Worm (Caenorhabditis elegans): ENCODE data around the gene ceh-32.

Gene ceh-32

DNA sequence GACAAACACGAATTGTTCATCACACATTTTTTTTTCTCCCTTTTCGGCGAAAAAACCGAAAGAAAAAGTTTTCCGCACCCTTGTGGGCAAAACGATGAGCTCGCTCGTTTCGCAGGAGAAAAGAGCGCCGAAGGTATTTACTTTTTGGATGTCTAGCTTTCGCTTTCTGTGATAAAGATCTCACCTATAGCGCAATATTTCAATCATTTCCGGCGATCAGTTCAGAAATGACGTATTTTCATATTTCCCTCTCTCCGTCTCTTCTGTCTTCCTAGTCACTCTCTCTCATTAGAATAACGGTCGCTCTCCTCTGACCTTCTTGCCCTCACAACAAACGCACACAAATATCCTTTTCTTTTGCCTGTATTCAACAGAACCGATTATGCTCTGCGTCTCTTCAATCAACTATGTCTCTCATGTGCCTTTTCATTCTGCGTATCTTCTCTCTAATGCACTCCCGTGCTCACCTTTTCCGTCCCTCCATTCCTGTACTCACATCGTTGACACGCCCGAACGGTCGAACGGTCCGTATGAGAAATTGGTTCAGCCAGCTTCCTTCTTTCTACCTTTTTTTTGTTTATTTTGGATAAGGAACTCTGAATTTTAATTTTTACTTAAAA is 31.3 kb downstream of the ceh-32 start:
- TF ChIP-seq skn-1 (tag; optimal IDR thresholded peaks at IDR 0.05) (no peak), nhr-25 (tag; optimal IDR thresholded peaks at IDR 0.05) (peak; percentile 36), nhr-23 (tag; optimal IDR thresholded peaks at IDR 0.05) (peak; percentile 23), ama-1 (optimal IDR thresholded peaks at IDR 0.05) (no peak), pqm-1 (tag; optimal IDR thresholded peaks at IDR 0.05) (peak; percentile 1)

DNA sequence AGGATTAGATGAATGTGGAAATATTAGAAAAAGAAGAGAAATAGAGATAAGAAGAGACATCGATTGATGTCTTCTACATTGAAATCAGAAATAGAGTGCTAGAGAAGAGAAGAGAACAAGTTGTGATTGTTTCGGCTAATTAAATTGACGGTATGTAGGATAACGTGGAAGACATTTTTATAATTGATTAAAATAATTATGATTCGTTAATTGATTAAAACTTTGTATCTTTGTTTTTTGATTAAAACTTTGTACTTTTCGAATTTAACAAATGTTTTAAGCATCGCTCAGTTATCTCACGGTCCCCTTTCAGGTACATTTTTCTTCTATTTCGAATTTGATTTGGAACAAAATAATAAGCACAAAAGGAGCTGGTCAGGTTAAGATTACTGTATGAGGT is 32.7 kb downstream of the ceh-32 start, which contains the start of gene lgc-44:
lgc-44 (minus strand) TSS at position 101 of the 400 bp plus-strand sequence.
- peak; percentile 14 for TF ChIP-seq ceh-28 (tag; optimal IDR thresholded peaks at IDR 0.05)
- no peak for TF ChIP-seq mdl-1 (tag; optimal IDR thresholded peaks at IDR 0.05)
- no peak for TF ChIP-seq unc-39 (tag; optimal IDR thresholded peaks at IDR 0.05)
- TF ChIP-seq nhr-28 (tag; optimal IDR thresholded peaks at IDR 0.05), result no peak
- no peak for TF ChIP-seq fkh-2 (tag; optimal IDR thresholded peaks at IDR 0.05)
- no peak for TF ChIP-seq snpc-4 (tag; optimal IDR thresholded peaks at IDR 0.05)

DNA sequence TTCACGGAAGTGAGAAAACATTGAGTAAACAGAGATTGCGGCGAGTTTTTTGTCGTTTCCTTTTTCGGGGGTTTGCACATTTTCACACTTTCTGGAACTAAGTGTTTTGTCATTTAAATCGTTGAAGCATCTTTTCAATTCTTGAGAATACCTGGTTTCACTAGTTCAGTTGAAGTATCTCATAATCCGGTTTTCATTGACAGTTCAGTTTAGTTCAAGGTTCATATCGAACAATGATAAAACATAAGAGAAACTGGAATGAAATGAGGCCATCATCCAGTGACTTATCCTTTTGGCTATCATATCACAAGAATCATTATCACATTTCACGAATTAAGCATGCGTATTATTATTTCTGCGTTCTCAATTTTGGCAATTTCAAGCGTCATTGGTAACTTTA is 38.0 kb downstream of the ceh-32 start, which contains the start of gene F46F3.3:
F46F3.3 (plus strand) TSS at position 301 of the 400 bp plus-strand sequence.
- no peak for TF ChIP-seq zag-1 (tag; optimal IDR thresholded peaks at IDR 0.05)
- TF ChIP-seq nhr-12 (tag; optimal IDR thresholded peaks at IDR 0.05), result no peak
- no peak for TF ChIP-seq elt-2 (tag; optimal IDR thresholded peaks at IDR 0.05)
- no peak for TF ChIP-seq nhr-43 (tag; optimal IDR thresholded peaks at IDR 0.05; ENCODE audit: poor library complexity, severe bottlenecking)
- TF ChIP-seq fos-1 (tag; optimal IDR thresholded peaks at IDR 0.05), result no peak
- TF ChIP-seq fkh-10 (GFP tag; optimal IDR thresholded peaks at IDR 0.05), result no peak
- no peak for TF ChIP-seq skn-1 (tag; optimal IDR thresholded peaks at IDR 0.05)

DNA sequence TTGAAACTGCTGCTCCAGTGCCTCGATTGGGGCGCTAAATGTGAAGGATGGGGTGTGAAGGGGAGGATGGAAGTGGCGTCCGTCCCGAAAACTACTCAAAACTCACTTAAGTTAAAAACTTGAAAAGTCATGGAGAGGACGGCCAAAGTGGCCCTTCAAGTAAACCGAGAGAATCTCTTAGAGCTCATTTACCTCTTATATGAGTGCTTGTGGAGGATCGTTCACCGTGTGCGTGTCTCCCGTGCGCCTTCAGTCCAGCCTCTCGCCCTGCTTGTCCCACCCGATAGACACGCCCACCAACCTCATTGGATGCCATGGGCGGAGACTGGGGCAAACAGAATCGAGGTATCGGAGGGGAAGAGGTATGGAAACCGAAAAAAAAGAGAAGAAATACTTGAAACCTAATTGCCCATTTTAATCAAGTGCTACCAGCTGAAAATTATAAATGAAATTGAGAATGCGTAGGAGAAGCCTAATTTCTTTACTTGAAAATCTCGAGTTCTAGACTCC is 40.3 kb downstream of the ceh-32 start, which contains the start of gene ceh-27:
ceh-27 (minus strand) TSS at position 228 of the 510 bp plus-strand sequence.
- TF ChIP-seq nhr-11 (tag; optimal IDR thresholded peaks at IDR 0.05), result no peak
- no peak for TF ChIP-seq egl-5 (tag; optimal IDR thresholded peaks at IDR 0.05)
- TF ChIP-seq nfya-1 (tag; optimal IDR thresholded peaks at IDR 0.05; ENCODE audit: insufficient read depth), result peak; percentile 76
- peak; percentile 19 for TF ChIP-seq fkh-10 (GFP tag; optimal IDR thresholded peaks at IDR 0.05)
- TF ChIP-seq elt-3 (tag; optimal IDR thresholded peaks at IDR 0.05), result no peak
- no peak for TF ChIP-seq nhr-67 (tag; optimal IDR thresholded peaks at IDR 0.05)
- TF ChIP-seq unc-39 (tag; optimal IDR thresholded peaks at IDR 0.05), result no peak
- TF ChIP-seq ceh-28 (tag; optimal IDR thresholded peaks at IDR 0.05), result no peak

DNA sequence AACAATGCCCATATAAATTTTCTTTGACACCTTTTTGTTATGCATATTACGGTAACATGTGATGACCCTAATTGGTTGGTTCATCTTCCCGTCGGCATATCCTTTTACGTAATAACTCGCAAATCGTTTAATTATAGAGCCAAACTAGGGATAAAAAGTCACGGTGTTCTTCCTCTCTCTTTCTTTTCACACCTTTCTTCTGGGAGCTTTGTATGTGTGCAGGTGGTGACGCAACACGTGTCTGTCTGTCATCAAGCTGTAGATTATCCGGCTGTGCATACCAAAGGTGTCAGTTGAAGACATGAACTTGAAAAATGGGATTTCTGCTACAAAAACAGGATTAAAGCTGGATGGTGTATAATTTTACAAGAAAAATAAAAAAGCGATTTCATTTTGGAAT is 44.6 kb downstream of the ceh-32 start:
- TF ChIP-seq nhr-77 (tag; optimal IDR thresholded peaks at IDR 0.05) (no peak), fkh-10 (GFP tag; optimal IDR thresholded peaks at IDR 0.05) (no peak), mdl-1 (tag; optimal IDR thresholded peaks at IDR 0.05) (no peak), egl-27 (tag; optimal IDR thresholded peaks at IDR 0.05) (no peak), ZK546.5 (tag; optimal IDR thresholded peaks at IDR 0.05) (no peak), ztf-11 (tag; optimal IDR thresholded peaks at IDR 0.05) (no peak), unc-39 (tag; optimal IDR thresholded peaks at IDR 0.05) (no peak), nhr-11 (tag; optimal IDR thresholded peaks at IDR 0.05) (no peak), nhr-12 (tag; optimal IDR thresholded peaks at IDR 0.05) (no peak), sea-2 (GFP tag; optimal IDR thresholded peaks at IDR 0.05) (no peak), pqm-1 (tag; optimal IDR thresholded peaks at IDR 0.05) (no peak), mml-1 (tag; optimal IDR thresholded peaks at IDR 0.05) (no peak), ceh-82 (tag; optimal IDR thresholded peaks at IDR 0.05) (no peak), lin-39 (tag; optimal IDR thresholded peaks at IDR 0.05) (no peak), nhr-43 (tag; optimal IDR thresholded peaks at IDR 0.05; ENCODE audit: poor library complexity, severe bottlenecking) (no peak), daf-12 (tag; optimal IDR thresholded peaks at IDR 0.05) (no peak)

DNA sequence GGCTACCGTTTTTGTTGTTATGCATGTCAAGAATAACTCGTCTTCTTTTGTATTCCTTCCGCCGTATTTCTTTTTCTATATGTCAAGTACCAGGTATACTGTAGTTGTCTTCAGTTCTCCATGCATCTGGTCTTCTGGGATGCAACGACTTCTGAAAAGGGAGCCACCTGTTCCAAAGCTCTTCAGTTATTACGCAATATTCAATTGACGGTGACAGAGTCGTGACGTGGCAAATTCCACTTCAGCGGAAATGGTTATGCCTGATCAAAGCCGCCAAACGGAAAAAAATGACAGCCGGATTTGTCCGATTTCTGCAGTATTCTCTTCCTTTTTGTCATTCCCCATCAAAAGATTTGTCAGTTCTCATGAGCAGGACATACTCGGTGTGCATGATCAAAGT is 48.7 kb downstream of the ceh-32 start:
- no peak for TF ChIP-seq skn-1 (tag; optimal IDR thresholded peaks at IDR 0.05)
- TF ChIP-seq sea-2 (GFP tag; optimal IDR thresholded peaks at IDR 0.05), result no peak
- no peak for TF ChIP-seq elt-2 (tag; optimal IDR thresholded peaks at IDR 0.05)
- TF ChIP-seq zag-1 (tag; optimal IDR thresholded peaks at IDR 0.05), result no peak
- no peak for TF ChIP-seq ceh-9 (tag; optimal IDR thresholded peaks at IDR 0.05)
